Fruit fly (Drosophila melanogaster) whole organism, embryonic: ENCODE measurements around the gene dmGlut.

Experiments
- Atf6 ChIP-seq: fragments of 200-800 bp; sonication (Bioruptor generic); IDR thresholded peaks from 2 replicates; pipeline ENCODE4 v1.3.6; 2022; ENCODE audit warnings: missing biosample characterization, missing genetic modification characterization
- BtbVII ChIP-seq: fragments of 200-800 bp; sonication (Bioruptor generic); optimal IDR thresholded peaks from 3 replicates; lab custom pipeline; 2017; ENCODE audit warnings: missing biosample characterization, mild to moderate bottlenecking, missing genetic modification characterization
- CG1024 ChIP-seq: fragments of 200-800 bp; sonication (Bioruptor generic); IDR thresholded peaks from 2 replicates; pipeline ENCODE4 v1.3.6; 2022; ENCODE audit warnings: missing biosample characterization, missing genetic modification characterization
- CG10267 ChIP-seq: fragments of 200-800 bp; sonication (Bioruptor generic); optimal IDR thresholded peaks from 2 replicates; lab custom pipeline; 2018; ENCODE audit warnings: missing biosample characterization, mild to moderate bottlenecking, missing genetic modification characterization, moderate library complexity
- CG11247 ChIP-seq: fragments of 200-800 bp; sonication (Bioruptor generic); IDR thresholded peaks from 2 replicates; pipeline ENCODE4 v1.3.6; 2022; ENCODE audit warnings: missing biosample characterization, missing genetic modification characterization
- CG11456 ChIP-seq: fragments of 200-800 bp; sonication (Bioruptor generic); IDR thresholded peaks from 3 replicates; pipeline ENCODE4 v1.3.6; 2022; ENCODE audit warnings: missing biosample characterization, missing genetic modification characterization
- CG13296 ChIP-seq: fragments of 200-800 bp; sonication (Bioruptor generic); optimal IDR thresholded peaks from 3 replicates; lab custom pipeline; 2018; ENCODE audit warnings: missing biosample characterization, mild to moderate bottlenecking, missing genetic modification characterization
- CG14441 ChIP-seq: fragments of 200-800 bp; sonication (Bioruptor generic); IDR thresholded peaks from 2 replicates; pipeline ENCODE4 v1.3.6; 2022; ENCODE audit warnings: missing biosample characterization, missing genetic modification characterization
- CG15011 ChIP-seq: fragments of 200-800 bp; sonication (Bioruptor generic); optimal IDR thresholded peaks from 3 replicates; lab custom pipeline; 2018; ENCODE audit warnings: missing biosample characterization, mild to moderate bottlenecking, missing genetic modification characterization
- CG17186 ChIP-seq: fragments of 200-800 bp; sonication (Bioruptor generic); optimal IDR thresholded peaks from 3 replicates; lab custom pipeline; 2017; ENCODE audit warnings: missing biosample characterization, missing genetic modification reagents, missing genetic modification characterization
- CG17328 ChIP-seq: fragments of 200-800 bp; sonication (Bioruptor generic); IDR thresholded peaks from 2 replicates; pipeline ENCODE4 v1.3.6; 2022; ENCODE audit warnings: missing biosample characterization, missing genetic modification characterization
- CG1792 ChIP-seq: fragments of 200-800 bp; sonication (Bioruptor generic); optimal IDR thresholded peaks from 2 replicates; lab custom pipeline; 2016; ENCODE audit warnings: missing biosample characterization, missing genetic modification characterization
- CG18476 ChIP-seq: fragments of 200-800 bp; sonication (Bioruptor generic); optimal IDR thresholded peaks from 2 replicates; lab custom pipeline; 2016; ENCODE audit warnings: missing biosample characterization, mild to moderate bottlenecking, missing genetic modification characterization
- CG2875 ChIP-seq: fragments of 200-800 bp; sonication (Bioruptor generic); optimal IDR thresholded peaks from 2 replicates; lab custom pipeline; 2017; ENCODE audit warnings: missing biosample characterization, mild to moderate bottlenecking, missing genetic modification characterization, missing genetic modification reagents
- CG32767 ChIP-seq: fragments of 200-800 bp; sonication (Bioruptor generic); IDR thresholded peaks from 2 replicates; pipeline ENCODE4 v1.3.6; 2022; ENCODE audit warnings: missing biosample characterization, missing genetic modification characterization
- CG4360 ChIP-seq: fragments of 200-800 bp; sonication (Bioruptor generic); IDR thresholded peaks from 2 replicates; pipeline ENCODE4 v1.3.6; 2022; ENCODE audit warnings: missing biosample characterization, missing genetic modification characterization
- CG6854 ChIP-seq: fragments of 200-800 bp; sonication (Bioruptor generic); optimal IDR thresholded peaks from 3 replicates; lab custom pipeline; 2017; ENCODE audit warnings: missing biosample characterization, mild to moderate bottlenecking, missing genetic modification characterization
- CG7357 ChIP-seq: fragments of 200-800 bp; sonication (Bioruptor generic); IDR thresholded peaks from 3 replicates; pipeline ENCODE4 v1.3.6; 2022; ENCODE audit warnings: missing biosample characterization, missing genetic modification characterization
- CG8089 ChIP-seq: fragments of 200-800 bp; sonication (Bioruptor generic); optimal IDR thresholded peaks from 3 replicates; lab custom pipeline; 2016; ENCODE audit warnings: missing biosample characterization, missing genetic modification characterization
- CG8478 ChIP-seq: fragments of >200 bp; optimal IDR thresholded peaks from 2 replicates; lab custom pipeline; 2018
- CG9215 ChIP-seq: fragments of 200-800 bp; sonication (Bioruptor generic); IDR thresholded peaks from 2 replicates; pipeline ENCODE4 v1.3.6; 2022; ENCODE audit warnings: missing biosample characterization, missing genetic modification characterization
- CG9817 ChIP-seq: fragments of 200-800 bp; sonication (Bioruptor generic); optimal IDR thresholded peaks from 2 replicates; lab custom pipeline; 2018; ENCODE audit warnings: missing biosample characterization, mild to moderate bottlenecking, missing genetic modification characterization, moderate library complexity
- CG9932 ChIP-seq: fragments of 200-800 bp; sonication (Bioruptor generic); IDR thresholded peaks from 2 replicates; pipeline ENCODE4 v1.3.6; 2022; ENCODE audit warnings: missing biosample characterization, missing genetic modification characterization
- CHES-1-like ChIP-seq: fragments of 200-800 bp; sonication (Bioruptor generic); optimal IDR thresholded peaks from 2 replicates; lab custom pipeline; 2016; ENCODE audit warnings: missing biosample characterization, missing genetic modification characterization
- Camta ChIP-seq: fragments of 200-800 bp; sonication (Bioruptor generic); optimal IDR thresholded peaks from 2 replicates; lab custom pipeline; 2016; ENCODE audit warnings: missing biosample characterization, missing genetic modification characterization
- CkIIα-i1 ChIP-seq: fragments of 200-800 bp; sonication (Bioruptor generic); IDR thresholded peaks from 2 replicates; pipeline ENCODE4 v1.3.6; 2022; ENCODE audit warnings: missing biosample characterization, missing genetic modification characterization
- D19A ChIP-seq: fragments of 200-800 bp; optimal IDR thresholded peaks from 3 replicates; lab custom pipeline; 2019; ENCODE audit warnings: missing biosample characterization, mild to moderate bottlenecking, missing genetic modification characterization, moderate library complexity
- Eip74EF ChIP-seq, 2 experiments: fragments of 200-800 bp in 1 of 2; fragments of >200 bp in 1 of 2; sonication (Bioruptor generic) in 1 of 2; optimal IDR thresholded peaks; 2 replicates each; lab custom pipeline; 2017 to 2019; ENCODE audit warnings: missing biosample characterization in 2 of 2, missing genetic modification characterization in 2 of 2, mild to moderate bottlenecking in 1 of 2, moderate library complexity in 1 of 2
- HHEX ChIP-seq: fragments of 200-800 bp; sonication (Bioruptor generic); optimal IDR thresholded peaks from 3 replicates; lab custom pipeline; 2017; ENCODE audit warnings: missing biosample characterization, mild to moderate bottlenecking, missing genetic modification characterization, missing genetic modification reagents
- Hr3 ChIP-seq: fragments of 200-800 bp; sonication (Bioruptor generic); optimal IDR thresholded peaks from 3 replicates; lab custom pipeline; 2016; ENCODE audit warnings: missing biosample characterization, missing genetic modification characterization
- MESR4 ChIP-seq: fragments of 200-800 bp; sonication (Bioruptor generic); optimal IDR thresholded peaks from 2 replicates; lab custom pipeline; 2018; ENCODE audit warnings: missing biosample characterization, mild to moderate bottlenecking, missing genetic modification characterization, moderate library complexity
- Mad ChIP-seq: fragments of 200-800 bp; sonication (Bioruptor generic); optimal IDR thresholded peaks from 2 replicates; lab custom pipeline; 2016; ENCODE audit warnings: missing biosample characterization, missing genetic modification characterization
- Med ChIP-seq: fragments of 200-800 bp; sonication (Bioruptor generic); peaks from one replicate; lab custom pipeline; 2016; ENCODE audit warnings: missing biosample characterization, missing genetic modification characterization, mild to moderate bottlenecking, inconsistent platforms, moderate library complexity
- NC2β ChIP-seq: fragments of 200-800 bp; sonication (Bioruptor generic); optimal IDR thresholded peaks from 2 replicates; lab custom pipeline; 2016; ENCODE audit warnings: missing biosample characterization, missing genetic modification characterization
- NK7.1 ChIP-seq: fragments of 200-800 bp; sonication (Bioruptor generic); optimal IDR thresholded peaks from 3 replicates; lab custom pipeline; 2016; ENCODE audit warnings: missing biosample characterization, missing genetic modification characterization
- NfI ChIP-seq: fragments of 200-800 bp; sonication (Bioruptor generic); optimal IDR thresholded peaks from 3 replicates; lab custom pipeline; 2018; ENCODE audit warnings: missing biosample characterization, mild to moderate bottlenecking, missing genetic modification characterization, moderate library complexity
- Stat92E ChIP-seq, 3 experiments: fragments of >200 bp in 2 of 3; fragments of 200-800 bp in 1 of 3; sonication (Bioruptor generic) in 1 of 3; optimal IDR thresholded peaks; 2 replicates each; lab custom pipeline; 2017 to 2019; ENCODE audit warnings: missing biosample characterization in 3 of 3, missing genetic modification characterization in 3 of 3, mild to moderate bottlenecking in 1 of 3, moderate library complexity in 1 of 3
- Tbp ChIP-seq: fragments of >200 bp; optimal IDR thresholded peaks from 2 replicates; lab custom pipeline; 2018; ENCODE audit warnings: missing biosample characterization, missing genetic modification characterization
- al ChIP-seq: fragments of 200-800 bp; sonication (Bioruptor generic); IDR thresholded peaks from 2 replicates; pipeline ENCODE4 v1.3.6; 2022; ENCODE audit warnings: missing biosample characterization, missing genetic modification characterization
- az2 ChIP-seq: fragments of 200-800 bp; sonication (Bioruptor generic); optimal IDR thresholded peaks from 3 replicates; lab custom pipeline; 2016; ENCODE audit warnings: missing biosample characterization, missing genetic modification characterization
- cad ChIP-seq: fragments of >200 bp; optimal IDR thresholded peaks from 2 replicates; lab custom pipeline; 2017; ENCODE audit warnings: missing biosample characterization, missing genetic modification characterization
- fd3F ChIP-seq: fragments of 200-800 bp; sonication (Bioruptor generic); optimal IDR thresholded peaks from 2 replicates; lab custom pipeline; 2018; ENCODE audit warnings: missing biosample characterization, mild to moderate bottlenecking, missing genetic modification characterization, moderate library complexity
- pho ChIP-seq: fragments of 200-800 bp; sonication (Bioruptor generic); optimal IDR thresholded peaks from 2 replicates; lab custom pipeline; 2016; ENCODE audit warnings: missing biosample characterization, missing genetic modification characterization
- pita ChIP-seq: fragments of 200-800 bp; sonication (Bioruptor generic); optimal IDR thresholded peaks from 2 replicates; lab custom pipeline; 2017; ENCODE audit warnings: missing biosample characterization, mild to moderate bottlenecking, missing genetic modification characterization
- prd ChIP-seq, 3 experiments: fragments of >200 bp in 2 of 3; fragments of 200-800 bp in 1 of 3; sonication (Bioruptor generic) in 1 of 3; optimal IDR thresholded peaks in 2 of 3; IDR thresholded peaks in 1 of 3; 2 replicates in 2 of 3; 3 replicates in 1 of 3; pipeline versions ENCODE4 v1.3.6 to Lab custom; 2017 to 2022; ENCODE audit warnings: missing biosample characterization in 1 of 3, missing genetic modification characterization in 1 of 3
- repo ChIP-seq: fragments of 200-800 bp; sonication (Bioruptor generic); optimal IDR thresholded peaks from 2 replicates; lab custom pipeline; 2016; ENCODE audit warnings: missing biosample characterization, missing genetic modification characterization
- row ChIP-seq: fragments of 200-800 bp; sonication (Bioruptor generic); IDR thresholded peaks from 3 replicates; pipeline ENCODE4 v1.3.6; 2022; ENCODE audit warnings: missing biosample characterization, missing genetic modification characterization
- sens ChIP-seq: fragments of 200-800 bp; sonication (Bioruptor generic); peaks from one replicate; lab custom pipeline; 2016; ENCODE audit warnings: missing biosample characterization, missing genetic modification characterization
- slbo ChIP-seq: fragments of 200-800 bp; sonication (Bioruptor generic); IDR thresholded peaks from 2 replicates; pipeline ENCODE4 v1.3.6; 2022; ENCODE audit warnings: missing biosample characterization, missing genetic modification characterization
- stc ChIP-seq: fragments of 200-800 bp; sonication (Bioruptor generic); IDR thresholded peaks from 2 replicates; pipeline ENCODE4 v1.3.6; 2022; ENCODE audit warnings: missing biosample characterization, missing genetic modification characterization
- ttk ChIP-seq: fragments of 200-800 bp; sonication (Bioruptor generic); IDR thresholded peaks from 2 replicates; pipeline ENCODE4 v2.1.2; 2022; ENCODE audit warnings: missing biosample characterization, missing genetic modification characterization
- unpg ChIP-seq: fragments of 200-800 bp; sonication (Bioruptor generic); optimal IDR thresholded peaks from 3 replicates; lab custom pipeline; 2018; ENCODE audit warnings: missing biosample characterization, mild to moderate bottlenecking, missing genetic modification characterization, moderate library complexity

Gene dmGlut

dm6 chr2L:11987945-11988344 lies 39.3 kb upstream of the dmGlut start, which contains the start of the genes CG6686 and CG34163 (continued):
- TF ChIP-seq ttk (no peak), CG1024 (GFP tag; lab: Robert Waterston, UW) (no peak), CG17186 (GFP tag; lab: Kevin White, UChicago) (peak; percentile 88), HHEX (GFP tag; lab: Kevin White, UChicago) (no peak), pita (GFP tag; lab: Kevin White, UChicago) (no peak), prd (optimal IDR thresholded peaks at IDR 0.05; lab: Kevin White, UChicago) (no peak), prd (GFP tag; IDR thresholded peaks at IDR 0.05; lab: Robert Waterston, UW) (peak; percentile 46; the same call in 1 of the 3 replicates), NC2β (GFP tag; lab: Kevin White, UChicago) (peak; percentile 46), CHES-1-like (GFP tag; lab: Kevin White, UChicago) (peak; percentile 63), BtbVII (GFP tag; lab: Kevin White, UChicago) (no peak), cad (GFP tag; lab: Kevin White, UChicago) (no peak), CG2875 (no peak), Atf6 (no peak), fd3F (GFP tag; lab: Kevin White, UChicago) (no peak), CG15011 (GFP tag; lab: Kevin White, UChicago) (no peak), CG4360 (no peak), NfI (peak; percentile 35), CG11247 (no peak), stc (0 out of 2 replicates have a peak, but pooled peaks have one; percentile 18), CG10267 (peak; percentile 49), Med (peak; percentile 87), CG9932 (GFP tag; lab: Robert Waterston, UW) (peak; percentile 56), CG14441 (peak; percentile 41; the same call in 1 of the 2 replicates), MESR4 (GFP tag; lab: Kevin White, UChicago) (peak; percentile 0), Tbp (GFP tag; lab: Kevin White, UChicago) (peak; percentile 36), CG9215 (GFP tag; lab: Robert Waterston, UW) (no peak), repo (GFP tag; lab: Kevin White, UChicago) (no peak), CG32767 (GFP tag; lab: Robert Waterston, UW) (no peak), az2 (peak; percentile 58), NK7.1 (no peak), CG17328 (GFP tag; lab: Robert Waterston, UW) (no peak), pho (GFP tag; lab: Kevin White, UChicago) (peak; percentile 53), CkIIα-i1 (no peak), CG6854 (GFP tag; lab: Kevin White, UChicago) (no peak), al (peak; percentile 37; the same call in 1 of the 2 replicates), CG8089 (no peak), CG11456 (no peak), sens (GFP tag; lab: Kevin White, UChicago) (peak; percentile 86), CG1792 (GFP tag; lab: Kevin White, UChicago) (peak; percentile 8), Camta (GFP tag; lab: Kevin White, UChicago) (peak; percentile 51), CG13296 (peak; percentile 3), slbo (GFP tag; lab: Robert Waterston, UW) (peak; percentile 66; the same call in 1 of the 2 replicates), CG7357 (GFP tag; lab: Robert Waterston, UW) (no peak), CG18476 (peak; percentile 35), Mad (GFP tag; lab: Kevin White, UChicago) (peak; percentile 43), row (GFP tag; lab: Robert Waterston, UW) (peak; percentile 69), CG9817 (tag; lab: Kevin White, UChicago) (peak; percentile 13), Eip74EF (GFP tag; optimal IDR thresholded peaks at IDR 0.05; lab: Kevin White, UChicago) (no peak), unpg (GFP tag; lab: Kevin White, UChicago) (peak; percentile 52), Stat92E (GFP tag; optimal IDR thresholded peaks at IDR 0.05; lab: Kevin White, UChicago) (peak in 1 of 3 experiments; percentile 38), D19A (tag; lab: Kevin White, UChicago) (no peak), CG8478 (lab: Kevin White, UChicago) (no peak), Hr3 (GFP tag; lab: Kevin White, UChicago) (peak; percentile 55)
